Fruit fly (Drosophila melanogaster) whole organism, embryonic: ENCODE results near the gene 5-HT2B.
A peak's percentile ranks its signal among the peaks of the same experiment; 100 is the strongest.

Experiments
- Abd-B ChIP-seq: fragments of 200-800 bp; sonication (Bioruptor generic); optimal IDR thresholded peaks from 2 replicates; lab custom pipeline; 2018; ENCODE audit warnings: missing biosample characterization, mild to moderate bottlenecking, missing genetic modification characterization, moderate library complexity
- Atf6 ChIP-seq: fragments of 200-800 bp; sonication (Bioruptor generic); IDR thresholded peaks from 2 replicates; pipeline ENCODE4 v1.3.6; 2022; ENCODE audit warnings: missing biosample characterization, missing genetic modification characterization
- CG10462 ChIP-seq: fragments of 200-800 bp; sonication (Bioruptor generic); optimal IDR thresholded peaks from 2 replicates; lab custom pipeline; 2016; ENCODE audit warnings: missing biosample characterization, missing genetic modification characterization
- CG11093 ChIP-seq: fragments of 200-800 bp; sonication (Bioruptor generic); IDR thresholded peaks from 3 replicates; pipeline ENCODE4 v1.3.6; 2022; ENCODE audit warnings: missing biosample characterization, missing genetic modification characterization
- CG12769 ChIP-seq: fragments of 200-800 bp; sonication (Bioruptor generic); optimal IDR thresholded peaks from 2 replicates; lab custom pipeline; 2019; ENCODE audit warnings: missing biosample characterization, mild to moderate bottlenecking, missing genetic modification characterization, moderate library complexity
- CG13287 ChIP-seq: fragments of 200-800 bp; sonication (Bioruptor generic); IDR thresholded peaks from 2 replicates; pipeline ENCODE4 v1.3.6; 2022; ENCODE audit warnings: missing biosample characterization, missing genetic modification characterization; ENCODE audit not compliant: partially characterized antibody
- CG13424 ChIP-seq: fragments of 200-800 bp; sonication (Bioruptor generic); optimal IDR thresholded peaks from 2 replicates; lab custom pipeline; 2019; ENCODE audit warnings: missing biosample characterization, mild to moderate bottlenecking, missing genetic modification characterization, moderate library complexity
- CG13624 ChIP-seq: fragments of 200-800 bp; sonication (Bioruptor generic); optimal IDR thresholded peaks from 2 replicates; lab custom pipeline; 2016; ENCODE audit warnings: missing biosample characterization, missing genetic modification characterization
- CG14860 ChIP-seq: fragments of 200-800 bp; sonication (Bioruptor generic); IDR thresholded peaks from 3 replicates; pipeline ENCODE4 v1.3.6; 2022; ENCODE audit warnings: missing biosample characterization, missing genetic modification characterization; ENCODE audit not compliant: partially characterized antibody
- CG17802 ChIP-seq: fragments of 200-800 bp; sonication (Bioruptor generic); optimal IDR thresholded peaks from 2 replicates; lab custom pipeline; 2018; ENCODE audit warnings: missing biosample characterization, mild to moderate bottlenecking, missing genetic modification characterization, moderate library complexity
- CG17829 ChIP-seq: fragments of 200-800 bp; optimal IDR thresholded peaks from 2 replicates; lab custom pipeline; 2019; ENCODE audit warnings: missing biosample characterization, mild to moderate bottlenecking, missing genetic modification characterization, moderate library complexity
- CG18599 ChIP-seq: fragments of 200-800 bp; sonication (Bioruptor generic); optimal IDR thresholded peaks from 3 replicates; lab custom pipeline; 2017; ENCODE audit warnings: missing biosample characterization, missing genetic modification characterization, mild to moderate bottlenecking, moderate library complexity, missing genetic modification reagents
- CG2120 ChIP-seq: fragments of 200-800 bp; sonication (Bioruptor generic); optimal IDR thresholded peaks from 3 replicates; lab custom pipeline; 2016; ENCODE audit warnings: missing biosample characterization, missing genetic modification characterization
- CG31388 ChIP-seq: fragments of 200-800 bp; sonication (Bioruptor generic); optimal IDR thresholded peaks from 2 replicates; lab custom pipeline; 2016; ENCODE audit warnings: missing biosample characterization, missing genetic modification characterization
- CG32772 ChIP-seq: fragments of 200-800 bp; sonication (Bioruptor generic); IDR thresholded peaks from 2 replicates; pipeline ENCODE4 v1.3.6; 2022; ENCODE audit warnings: missing biosample characterization, missing genetic modification characterization
- CG3407 ChIP-seq: fragments of 200-800 bp; sonication (Bioruptor generic); optimal IDR thresholded peaks from 2 replicates; lab custom pipeline; 2018; ENCODE audit warnings: missing biosample characterization, mild to moderate bottlenecking, missing genetic modification characterization
- CG7839 ChIP-seq: fragments of 200-800 bp; sonication (Bioruptor generic); optimal IDR thresholded peaks from 3 replicates; lab custom pipeline; 2018; ENCODE audit warnings: missing biosample characterization, mild to moderate bottlenecking, missing genetic modification characterization, moderate library complexity
- CG8359 ChIP-seq: fragments of 200-800 bp; sonication (Bioruptor generic); optimal IDR thresholded peaks from 2 replicates; lab custom pipeline; 2017; ENCODE audit warnings: missing biosample characterization, mild to moderate bottlenecking, missing genetic modification characterization, borderline replicate concordance
- CG9932 ChIP-seq: fragments of 200-800 bp; sonication (Bioruptor generic); IDR thresholded peaks from 2 replicates; pipeline ENCODE4 v1.3.6; 2022; ENCODE audit warnings: missing biosample characterization, missing genetic modification characterization
- Dfd ChIP-seq, 2 experiments: fragments of >200 bp; optimal IDR thresholded peaks; 2 replicates each; lab custom pipeline; 2017; ENCODE audit warnings: missing biosample characterization in 2 of 2, missing genetic modification characterization in 2 of 2
- Doc3 ChIP-seq: fragments of 200-800 bp; sonication (Bioruptor generic); IDR thresholded peaks from 3 replicates; pipeline ENCODE4 v1.3.6; 2022; ENCODE audit warnings: missing biosample characterization, missing genetic modification characterization; ENCODE audit not compliant: partially characterized antibody
- Ets65A ChIP-seq: fragments of 200-800 bp; sonication (Bioruptor generic); peaks from one replicate; lab custom pipeline; 2016; ENCODE audit warnings: missing biosample characterization, missing genetic modification characterization
- Hr3 ChIP-seq: fragments of 200-800 bp; sonication (Bioruptor generic); optimal IDR thresholded peaks from 3 replicates; lab custom pipeline; 2016; ENCODE audit warnings: missing biosample characterization, missing genetic modification characterization
- Hr39 ChIP-seq: fragments of >200 bp; optimal IDR thresholded peaks from 2 replicates; lab custom pipeline; 2017
- Med ChIP-seq: fragments of 200-800 bp; sonication (Bioruptor generic); peaks from one replicate; lab custom pipeline; 2016; ENCODE audit warnings: missing biosample characterization, missing genetic modification characterization, mild to moderate bottlenecking, inconsistent platforms, moderate library complexity
- Ptx1 ChIP-seq: fragments of 200-800 bp; sonication (Bioruptor generic); IDR thresholded peaks from 2 replicates; pipeline ENCODE4 v1.3.6; 2022; ENCODE audit warnings: missing biosample characterization, missing genetic modification characterization
- Xbp1 ChIP-seq: fragments of 200-800 bp; sonication (Bioruptor generic); optimal IDR thresholded peaks from 3 replicates; lab custom pipeline; 2016; ENCODE audit warnings: missing biosample characterization, mild to moderate bottlenecking, missing genetic modification characterization
- amos ChIP-seq: fragments of 200-800 bp; sonication (Bioruptor generic); IDR thresholded peaks from 2 replicates; pipeline ENCODE4 v1.3.6; 2022; ENCODE audit warnings: missing biosample characterization, missing genetic modification characterization; ENCODE audit not compliant: partially characterized antibody
- ash1 ChIP-seq: fragments of 200-800 bp; sonication (Bioruptor generic); optimal IDR thresholded peaks from 2 replicates; lab custom pipeline; 2018; ENCODE audit warnings: missing biosample characterization, mild to moderate bottlenecking, missing genetic modification characterization
- cad ChIP-seq: fragments of >200 bp; optimal IDR thresholded peaks from 2 replicates; lab custom pipeline; 2017; ENCODE audit warnings: missing biosample characterization, missing genetic modification characterization
- cas ChIP-seq: fragments of 200-800 bp; sonication (Bioruptor generic); IDR thresholded peaks from 2 replicates; pipeline ENCODE4 v1.3.6; 2022; ENCODE audit warnings: missing biosample characterization, missing genetic modification characterization
- dmrt99B ChIP-seq: fragments of 200-800 bp; sonication (Bioruptor generic); optimal IDR thresholded peaks from 2 replicates; lab custom pipeline; 2018; ENCODE audit warnings: missing biosample characterization, mild to moderate bottlenecking, missing genetic modification characterization, moderate library complexity
- dysf ChIP-seq: fragments of 200-800 bp; sonication (Bioruptor generic); IDR thresholded peaks from 3 replicates; pipeline ENCODE4 v1.3.6; 2022; ENCODE audit warnings: missing biosample characterization, missing genetic modification characterization
- eyg ChIP-seq: fragments of 200-800 bp; sonication (Bioruptor generic); optimal IDR thresholded peaks from 3 replicates; lab custom pipeline; 2016; ENCODE audit warnings: missing biosample characterization, missing genetic modification characterization
- gce ChIP-seq: fragments of 200-800 bp; sonication (Bioruptor generic); IDR thresholded peaks from 3 replicates; pipeline ENCODE4 v1.3.6; 2022; ENCODE audit warnings: missing biosample characterization, missing genetic modification characterization
- gem ChIP-seq: fragments of 200-800 bp; sonication (Bioruptor generic); optimal IDR thresholded peaks from 2 replicates; lab custom pipeline; 2019; ENCODE audit warnings: missing biosample characterization, mild to moderate bottlenecking, missing genetic modification characterization, moderate library complexity
- grau ChIP-seq: fragments of 200-800 bp; optimal IDR thresholded peaks from 3 replicates; lab custom pipeline; 2019; ENCODE audit warnings: missing biosample characterization, mild to moderate bottlenecking, missing genetic modification characterization, moderate library complexity
- gt ChIP-seq: fragments of 200-800 bp; sonication (Bioruptor generic); IDR thresholded peaks from 2 replicates; pipeline ENCODE4 v1.3.6; 2022; ENCODE audit warnings: missing biosample characterization, missing genetic modification characterization
- lab ChIP-seq: fragments of 200-800 bp; sonication (Bioruptor generic); optimal IDR thresholded peaks from 3 replicates; lab custom pipeline; 2017; ENCODE audit warnings: missing biosample characterization, missing genetic modification characterization, mild to moderate bottlenecking, moderate library complexity, missing genetic modification reagents
- lilli ChIP-seq: fragments of 200-800 bp; sonication (Bioruptor generic); optimal IDR thresholded peaks from 3 replicates; lab custom pipeline; 2016; ENCODE audit warnings: missing biosample characterization, missing genetic modification characterization
- luna ChIP-seq: fragments of 200-800 bp; sonication (Bioruptor generic); optimal IDR thresholded peaks from 2 replicates; lab custom pipeline; 2016; ENCODE audit warnings: missing biosample characterization, missing genetic modification characterization
- oc ChIP-seq: fragments of 200-800 bp; sonication (Bioruptor generic); optimal IDR thresholded peaks from 2 replicates; lab custom pipeline; 2018; ENCODE audit warnings: missing biosample characterization, mild to moderate bottlenecking, missing genetic modification characterization, moderate library complexity
- onecut ChIP-seq: fragments of 200-800 bp; sonication (Bioruptor generic); IDR thresholded peaks from 2 replicates; pipeline ENCODE4 v1.3.6; 2022; ENCODE audit warnings: missing biosample characterization, missing genetic modification characterization
- pnt ChIP-seq: fragments of 200-800 bp; sonication (Bioruptor generic); optimal IDR thresholded peaks from 3 replicates; lab custom pipeline; 2016; ENCODE audit warnings: missing biosample characterization, missing genetic modification characterization
- prd ChIP-seq, 3 experiments: fragments of >200 bp in 2 of 3; fragments of 200-800 bp in 1 of 3; sonication (Bioruptor generic) in 1 of 3; optimal IDR thresholded peaks in 2 of 3; IDR thresholded peaks in 1 of 3; 2 replicates in 2 of 3; 3 replicates in 1 of 3; pipeline versions ENCODE4 v1.3.6 to Lab custom; 2017 to 2022; ENCODE audit warnings: missing biosample characterization in 1 of 3, missing genetic modification characterization in 1 of 3
- pros ChIP-seq: fragments of 200-800 bp; sonication (Bioruptor generic); optimal IDR thresholded peaks from 3 replicates; lab custom pipeline; 2019; ENCODE audit warnings: missing biosample characterization, mild to moderate bottlenecking, missing genetic modification characterization, moderate library complexity
- pum ChIP-seq: fragments of 200-800 bp; sonication (Bioruptor generic); optimal IDR thresholded peaks from 2 replicates; lab custom pipeline; 2016; ENCODE audit warnings: missing biosample characterization, missing genetic modification characterization
- row ChIP-seq: fragments of 200-800 bp; sonication (Bioruptor generic); IDR thresholded peaks from 3 replicates; pipeline ENCODE4 v1.3.6; 2022; ENCODE audit warnings: missing biosample characterization, missing genetic modification characterization
- sug ChIP-seq: fragments of 200-800 bp; optimal IDR thresholded peaks from 2 replicates; lab custom pipeline; 2019; ENCODE audit warnings: missing biosample characterization, mild to moderate bottlenecking, missing genetic modification characterization, moderate library complexity
- toy ChIP-seq: fragments of 200-800 bp; sonication (Bioruptor generic); IDR thresholded peaks from 2 replicates; pipeline ENCODE4 v1.3.6; 2022; ENCODE audit warnings: missing biosample characterization, missing genetic modification characterization
- vvl ChIP-seq: fragments of 200-800 bp; sonication (Bioruptor generic); IDR thresholded peaks from 2 replicates; pipeline ENCODE4 v1.3.6; 2022; ENCODE audit warnings: missing biosample characterization, missing genetic modification characterization

5-HT2B gene

DNA sequence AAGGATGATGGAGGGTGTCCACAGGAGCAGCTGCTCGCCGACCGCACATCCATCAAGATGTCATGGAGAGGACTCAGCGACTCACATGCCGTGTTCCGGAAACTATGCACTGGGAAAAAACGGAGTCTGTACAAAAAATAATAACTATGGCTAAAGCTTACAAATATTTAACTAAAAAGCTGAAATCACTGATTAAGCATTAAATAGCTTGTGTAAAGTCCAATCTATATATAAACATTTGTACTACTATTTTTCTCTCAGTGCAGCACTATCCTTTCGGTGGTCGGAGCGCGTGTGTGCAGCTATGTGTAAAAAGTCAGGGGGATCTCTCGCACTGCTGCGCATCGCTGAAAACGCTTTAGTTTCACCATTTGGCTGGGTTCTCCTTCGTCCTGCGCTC is 18.2 kb downstream of the 5-HT2B start (continued):
- TF ChIP-seq gt (no peak), pros (GFP tag; lab: Kevin White, UChicago) (no peak), CG2120 (peak; percentile 17), CG32772 (GFP tag; lab: Robert Waterston, UW) (no peak), pum (GFP tag; lab: Kevin White, UChicago) (no peak), Dfd (GFP tag; optimal IDR thresholded peaks at IDR 0.05; lab: Kevin White, UChicago) (no peak), Hr3 (no peak), gem (tag; lab: Kevin White, UChicago) (peak; percentile 20), vvl (GFP tag; lab: Robert Waterston, UW) (no peak), CG17829 (no peak), luna (GFP tag; lab: Kevin White, UChicago) (no peak), dysf (GFP tag; lab: Robert Waterston, UW) (0 out of 3 replicates have a peak, but pooled peaks have one; percentile 27), dmrt99B (peak; percentile 5), Xbp1 (GFP tag; lab: Kevin White, UChicago) (no peak), cas (no peak), cad (no peak), sug (tag; lab: Kevin White, UChicago) (no peak), toy (GFP tag; lab: Robert Waterston, UW) (no peak), pnt (GFP tag; lab: Kevin White, UChicago) (no peak), CG9932 (GFP tag; lab: Robert Waterston, UW) (no peak), Abd-B (GFP tag; lab: Kevin White, UChicago) (no peak), CG7839 (tag; lab: Kevin White, UChicago) (peak; percentile 16), CG3407 (GFP tag; lab: Kevin White, UChicago) (no peak), CG14860 (GFP tag; lab: Robert Waterston, UW) (no peak), lilli (GFP tag; lab: Kevin White, UChicago) (no peak), CG17802 (tag; lab: Kevin White, UChicago) (no peak), oc (tag; lab: Kevin White, UChicago) (no peak), CG13624 (GFP tag; lab: Kevin White, UChicago) (no peak), onecut (GFP tag; lab: Robert Waterston, UW) (no peak), Hr39 (lab: Kevin White, UChicago) (no peak), ash1 (no peak), amos (GFP tag; lab: Robert Waterston, UW) (no peak), CG18599 (GFP tag; lab: Kevin White, UChicago) (peak; percentile 25), CG31388 (no peak), eyg (GFP tag; lab: Kevin White, UChicago) (no peak), grau (tag; lab: Kevin White, UChicago) (no peak), Ptx1 (GFP tag; lab: Robert Waterston, UW) (peak; percentile 50; the same call in 1 of the 2 replicates), CG11093 (GFP tag; lab: Robert Waterston, UW) (no peak), CG12769 (tag; lab: Kevin White, UChicago) (no peak), prd (optimal IDR thresholded peaks at IDR 0.05; lab: Kevin White, UChicago) (no peak), prd (GFP tag; IDR thresholded peaks at IDR 0.05; lab: Robert Waterston, UW) (peak; percentile 47; the same call in 1 of the 3 replicates), Med (GFP tag; lab: Kevin White, UChicago) (peak; percentile 65), lab (GFP tag; lab: Kevin White, UChicago) (peak; percentile 33), Atf6 (GFP tag; lab: Robert Waterston, UW) (no peak), gce (no peak), CG10462 (GFP tag; lab: Kevin White, UChicago) (no peak), Doc3 (no peak), Ets65A (GFP tag; lab: Kevin White, UChicago) (peak; percentile 83), CG13287 (GFP tag; lab: Robert Waterston, UW) (no peak), row (GFP tag; lab: Robert Waterston, UW) (peak; percentile 36; the same call in 1 of the 3 replicates), CG13424 (tag; lab: Kevin White, UChicago) (no peak), CG8359 (GFP tag; lab: Kevin White, UChicago) (no peak)
